Fruit fly (Drosophila melanogaster) whole organism, embryonic: ENCODE measurements around the gene Gem2.

Experiments
- CG11695 ChIP-seq: fragments of 200-800 bp; sonication (Bioruptor generic); IDR thresholded peaks from 3 replicates; pipeline ENCODE4 v1.3.6; 2022; ENCODE audit warnings: missing biosample characterization, missing genetic modification characterization
- CG11723 ChIP-seq: fragments of 200-800 bp; sonication (Bioruptor generic); optimal IDR thresholded peaks from 2 replicates; lab custom pipeline; 2017; ENCODE audit warnings: missing biosample characterization, mild to moderate bottlenecking, missing genetic modification characterization
- CG12391 ChIP-seq: fragments of 200-800 bp; sonication (Bioruptor generic); optimal IDR thresholded peaks from 3 replicates; lab custom pipeline; 2018; ENCODE audit warnings: missing biosample characterization, mild to moderate bottlenecking, missing genetic modification characterization, moderate library complexity
- CG12769 ChIP-seq: fragments of 200-800 bp; sonication (Bioruptor generic); optimal IDR thresholded peaks from 2 replicates; lab custom pipeline; 2019; ENCODE audit warnings: missing biosample characterization, mild to moderate bottlenecking, missing genetic modification characterization, moderate library complexity
- CG13424 ChIP-seq: fragments of 200-800 bp; sonication (Bioruptor generic); optimal IDR thresholded peaks from 2 replicates; lab custom pipeline; 2019; ENCODE audit warnings: missing biosample characterization, mild to moderate bottlenecking, missing genetic modification characterization, moderate library complexity
- CG14710 ChIP-seq: fragments of 200-800 bp; sonication (Bioruptor generic); optimal IDR thresholded peaks from 3 replicates; lab custom pipeline; 2019; ENCODE audit warnings: missing biosample characterization, mild to moderate bottlenecking, missing genetic modification characterization, moderate library complexity
- CG15514 ChIP-seq: fragments of 200-800 bp; sonication (Bioruptor generic); optimal IDR thresholded peaks from 3 replicates; lab custom pipeline; 2017; ENCODE audit warnings: missing biosample characterization, missing genetic modification characterization, mild to moderate bottlenecking, moderate library complexity, missing genetic modification reagents
- CG15696 ChIP-seq: fragments of 200-800 bp; sonication (Bioruptor generic); optimal IDR thresholded peaks from 2 replicates; lab custom pipeline; 2019; ENCODE audit warnings: missing biosample characterization, mild to moderate bottlenecking, missing genetic modification characterization, moderate library complexity
- CG17912 ChIP-seq: fragments of 200-800 bp; sonication (Bioruptor generic); optimal IDR thresholded peaks from 2 replicates; lab custom pipeline; 2018; ENCODE audit warnings: missing biosample characterization, mild to moderate bottlenecking, missing genetic modification characterization
- CG18262 ChIP-seq: fragments of 200-800 bp; optimal IDR thresholded peaks from 3 replicates; lab custom pipeline; 2019; ENCODE audit warnings: missing biosample characterization, mild to moderate bottlenecking, missing genetic modification characterization, moderate library complexity
- CG18619 ChIP-seq: fragments of 200-800 bp; sonication (Bioruptor generic); optimal IDR thresholded peaks from 3 replicates; lab custom pipeline; 2017; ENCODE audit warnings: missing biosample characterization, mild to moderate bottlenecking, missing genetic modification characterization
- CG2129 ChIP-seq: fragments of 200-800 bp; sonication (Bioruptor generic); IDR thresholded peaks from 2 replicates; pipeline ENCODE4 v1.3.6; 2022; ENCODE audit warnings: missing biosample characterization, missing genetic modification characterization; ENCODE audit not compliant: partially characterized antibody
- CG30020 ChIP-seq: fragments of 200-800 bp; optimal IDR thresholded peaks from 2 replicates; lab custom pipeline; 2019; ENCODE audit warnings: missing biosample characterization, mild to moderate bottlenecking, missing genetic modification characterization, moderate library complexity
- CG31388 ChIP-seq: fragments of 200-800 bp; sonication (Bioruptor generic); optimal IDR thresholded peaks from 2 replicates; lab custom pipeline; 2016; ENCODE audit warnings: missing biosample characterization, missing genetic modification characterization
- CG34422 ChIP-seq: fragments of 200-800 bp; sonication (Bioruptor generic); IDR thresholded peaks from 3 replicates; pipeline ENCODE4 v1.3.6; 2022; ENCODE audit warnings: missing biosample characterization, missing genetic modification characterization
- CG42726 ChIP-seq: fragments of 200-800 bp; sonication (Bioruptor generic); IDR thresholded peaks from 2 replicates; pipeline ENCODE4 v1.3.6; 2022; ENCODE audit warnings: missing biosample characterization, missing genetic modification characterization; ENCODE audit not compliant: partially characterized antibody
- CG5245 ChIP-seq: fragments of 200-800 bp; sonication (Bioruptor generic); optimal IDR thresholded peaks from 3 replicates; lab custom pipeline; 2016; ENCODE audit warnings: missing biosample characterization, missing genetic modification characterization
- CG7372 ChIP-seq: fragments of 200-800 bp; sonication (Bioruptor generic); IDR thresholded peaks from 2 replicates; pipeline ENCODE4 v1.3.6; 2022; ENCODE audit warnings: missing biosample characterization, missing genetic modification characterization
- CG7987 ChIP-seq: fragments of 200-800 bp; sonication (Bioruptor generic); optimal IDR thresholded peaks from 2 replicates; lab custom pipeline; 2018; ENCODE audit warnings: missing biosample characterization, mild to moderate bottlenecking, missing genetic modification characterization, moderate library complexity
- CG9727 ChIP-seq: fragments of 200-800 bp; sonication (Bioruptor generic); optimal IDR thresholded peaks from 3 replicates; lab custom pipeline; 2017; ENCODE audit warnings: missing biosample characterization, mild to moderate bottlenecking, missing genetic modification characterization
- CkIIα-i1 ChIP-seq: fragments of 200-800 bp; sonication (Bioruptor generic); IDR thresholded peaks from 2 replicates; pipeline ENCODE4 v1.3.6; 2022; ENCODE audit warnings: missing biosample characterization, missing genetic modification characterization
- E2f1 ChIP-seq: fragments of 200-800 bp; sonication (Bioruptor generic); IDR thresholded peaks from 2 replicates; pipeline ENCODE4 v1.3.6; 2022; ENCODE audit warnings: missing biosample characterization, missing genetic modification characterization
- Hey ChIP-seq: fragments of 200-800 bp; sonication (Bioruptor generic); optimal IDR thresholded peaks from 3 replicates; lab custom pipeline; 2018; ENCODE audit warnings: missing biosample characterization, mild to moderate bottlenecking, missing genetic modification characterization
- Med ChIP-seq: fragments of 200-800 bp; sonication (Bioruptor generic); peaks from one replicate; lab custom pipeline; 2016; ENCODE audit warnings: missing biosample characterization, missing genetic modification characterization, mild to moderate bottlenecking, inconsistent platforms, moderate library complexity
- Myb ChIP-seq: fragments of 200-800 bp; sonication (Bioruptor generic); optimal IDR thresholded peaks from 2 replicates; lab custom pipeline; 2016; ENCODE audit warnings: missing biosample characterization, missing genetic modification characterization
- Nf-YC ChIP-seq: fragments of 200-800 bp; optimal IDR thresholded peaks from 3 replicates; lab custom pipeline; 2019; ENCODE audit warnings: missing biosample characterization, mild to moderate bottlenecking, missing genetic modification characterization, moderate library complexity
- Ravus ChIP-seq: fragments of 200-800 bp; sonication (Bioruptor generic); IDR thresholded peaks from 2 replicates; pipeline ENCODE4 v1.3.6; 2022; ENCODE audit warnings: missing biosample characterization, missing genetic modification characterization
- Rfx ChIP-seq: fragments of 200-800 bp; sonication (Bioruptor generic); IDR thresholded peaks from 2 replicates; pipeline ENCODE4 v1.3.6; 2022; ENCODE audit warnings: missing biosample characterization, missing genetic modification characterization
- Sry-β ChIP-seq: fragments of 200-800 bp; sonication (Bioruptor generic); optimal IDR thresholded peaks from 2 replicates; lab custom pipeline; 2018; ENCODE audit warnings: missing biosample characterization, mild to moderate bottlenecking, missing genetic modification characterization, moderate library complexity
- Tbp ChIP-seq: fragments of >200 bp; optimal IDR thresholded peaks from 2 replicates; lab custom pipeline; 2018; ENCODE audit warnings: missing biosample characterization, missing genetic modification characterization
- ab ChIP-seq: fragments of 200-800 bp; sonication (Bioruptor generic); optimal IDR thresholded peaks from 2 replicates; lab custom pipeline; 2016; ENCODE audit warnings: missing biosample characterization, missing genetic modification characterization
- ac ChIP-seq: fragments of 200-800 bp; sonication (Bioruptor generic); optimal IDR thresholded peaks from 3 replicates; lab custom pipeline; 2017; ENCODE audit warnings: missing biosample characterization, mild to moderate bottlenecking, missing genetic modification characterization
- chn ChIP-seq: fragments of 200-800 bp; sonication (Bioruptor generic); optimal IDR thresholded peaks from 2 replicates; lab custom pipeline; 2016; ENCODE audit warnings: missing biosample characterization, missing genetic modification characterization
- croc ChIP-seq: fragments of 200-800 bp; sonication (Bioruptor generic); conservative IDR thresholded peaks from 3 replicates; pipeline ENCODE4 v1.3.6; 2022; ENCODE audit warnings: missing biosample characterization, missing genetic modification characterization
- disco-r ChIP-seq: fragments of 200-800 bp; sonication (Bioruptor generic); optimal IDR thresholded peaks from 2 replicates; lab custom pipeline; 2016; ENCODE audit warnings: missing biosample characterization, missing genetic modification characterization
- fd3F ChIP-seq: fragments of 200-800 bp; sonication (Bioruptor generic); optimal IDR thresholded peaks from 2 replicates; lab custom pipeline; 2018; ENCODE audit warnings: missing biosample characterization, mild to moderate bottlenecking, missing genetic modification characterization, moderate library complexity
- gcm ChIP-seq: fragments of 200-800 bp; sonication (Bioruptor generic); optimal IDR thresholded peaks from 2 replicates; lab custom pipeline; 2019; ENCODE audit warnings: missing biosample characterization, mild to moderate bottlenecking, missing genetic modification characterization, moderate library complexity
- grau ChIP-seq: fragments of 200-800 bp; optimal IDR thresholded peaks from 3 replicates; lab custom pipeline; 2019; ENCODE audit warnings: missing biosample characterization, mild to moderate bottlenecking, missing genetic modification characterization, moderate library complexity
- klu ChIP-seq: fragments of 200-800 bp; sonication (Bioruptor generic); IDR thresholded peaks from 2 replicates; pipeline ENCODE4 v1.3.6; 2022; ENCODE audit warnings: missing biosample characterization, missing genetic modification characterization
- knrl ChIP-seq: fragments of 200-800 bp; sonication (Bioruptor generic); IDR thresholded peaks from 3 replicates; pipeline ENCODE4 v1.3.6; 2022; ENCODE audit warnings: missing biosample characterization, missing genetic modification characterization; ENCODE audit not compliant: partially characterized antibody
- nmo ChIP-seq: fragments of 200-800 bp; sonication (Bioruptor generic); optimal IDR thresholded peaks from 2 replicates; lab custom pipeline; 2018; ENCODE audit warnings: missing biosample characterization, mild to moderate bottlenecking, missing genetic modification characterization, moderate library complexity
- sc ChIP-seq, 3 experiments: fragments of >200 bp in 2 of 3; fragments of 200-800 bp in 1 of 3; sonication (Bioruptor generic) in 1 of 3; optimal IDR thresholded peaks; 2 replicates in 2 of 3; 3 replicates in 1 of 3; lab custom pipeline; 2017; ENCODE audit warnings: mild to moderate bottlenecking in 1 of 3, missing biosample characterization in 1 of 3, missing genetic modification characterization in 1 of 3, missing genetic modification reagents in 1 of 3
- sd ChIP-seq: fragments of 200-800 bp; sonication (Bioruptor generic); optimal IDR thresholded peaks from 3 replicates; lab custom pipeline; 2018; ENCODE audit warnings: missing biosample characterization, mild to moderate bottlenecking, missing genetic modification characterization, moderate library complexity
- tll ChIP-seq, 2 experiments: fragments of 200-800 bp in 1 of 2; fragments of >200 bp in 1 of 2; sonication (Bioruptor generic) in 1 of 2; optimal IDR thresholded peaks; 2 replicates each; lab custom pipeline; 2017 to 2019; ENCODE audit warnings: missing biosample characterization in 2 of 2, missing genetic modification characterization in 2 of 2, mild to moderate bottlenecking in 1 of 2, moderate library complexity in 1 of 2
- twi ChIP-seq: fragments of 200-800 bp; optimal IDR thresholded peaks from 2 replicates; lab custom pipeline; 2019; ENCODE audit warnings: missing biosample characterization, mild to moderate bottlenecking, missing genetic modification characterization, moderate library complexity
- usp ChIP-seq: fragments of >200 bp; optimal IDR thresholded peaks from 2 replicates; lab custom pipeline; 2017; ENCODE audit warnings: missing biosample characterization, missing genetic modification characterization
- vvl ChIP-seq: fragments of 200-800 bp; sonication (Bioruptor generic); IDR thresholded peaks from 2 replicates; pipeline ENCODE4 v1.3.6; 2022; ENCODE audit warnings: missing biosample characterization, missing genetic modification characterization

The Gem2 gene

dm6 chr3L:19092125-19093058 lies 7.8 kb downstream of the Gem2 start, which contains the start of gene MESR6 (continued):
- TF ChIP-seq Ravus (GFP tag; lab: Robert Waterston, UW) = no peak; the same call in 1 of the 2 replicates
- TF ChIP-seq nmo (GFP tag; lab: Kevin White, UChicago) = peak; percentile 56
- peak; percentile 5 for TF ChIP-seq CG7987
- TF ChIP-seq gcm (GFP tag; lab: Kevin White, UChicago) = no peak
- TF ChIP-seq klu (GFP tag; lab: Robert Waterston, UW) = no peak; the same call in 1 of the 2 replicates
- no peak for TF ChIP-seq CG11723
- peak; percentile 21 for TF ChIP-seq CG17912
- TF ChIP-seq CG18262 (tag; lab: Kevin White, UChicago) = peak; percentile 40
- TF ChIP-seq chn (GFP tag; lab: Kevin White, UChicago) = no peak
- peak; percentile 99 for TF ChIP-seq Myb (GFP tag; lab: Kevin White, UChicago)
- peak; percentile 41 for TF ChIP-seq CG30020 (tag; lab: Kevin White, UChicago)
- TF ChIP-seq Sry-β (GFP tag; lab: Kevin White, UChicago) = no peak
- TF ChIP-seq ab (GFP tag; lab: Kevin White, UChicago) = no peak
- TF ChIP-seq Hey (tag; lab: Kevin White, UChicago) = no peak
- TF ChIP-seq twi = peak; percentile 12
- no peak for TF ChIP-seq CG5245 (GFP tag; lab: Kevin White, UChicago)
- no peak for TF ChIP-seq disco-r
- no peak for TF ChIP-seq sd (tag; lab: Kevin White, UChicago)
- 0 out of 3 replicates have a peak, but pooled peaks have one; percentile 49 for TF ChIP-seq CG34422
- peak; percentile 24 for TF ChIP-seq CG15514 (GFP tag; lab: Kevin White, UChicago)
- TF ChIP-seq vvl = peak; percentile 5; the same call in 1 of the 2 replicates
- no peak for TF ChIP-seq usp (GFP tag; lab: Kevin White, UChicago)
- TF ChIP-seq Med (GFP tag; lab: Kevin White, UChicago) = peak; percentile 71
- TF ChIP-seq CG12769 (tag; lab: Kevin White, UChicago) = peak; percentile 8
- TF ChIP-seq CG15696 = no peak
- TF ChIP-seq CG2129 (GFP tag; lab: Robert Waterston, UW) = peak; percentile 58
- TF ChIP-seq knrl = peak; percentile 81
- TF ChIP-seq Rfx (GFP tag; lab: Robert Waterston, UW) = peak; percentile 4; the same call in 1 of the 2 replicates
- peak; percentile 46; the same call in 1 of the 2 replicates for TF ChIP-seq E2f1 (GFP tag; lab: Robert Waterston, UW)
- no peak for TF ChIP-seq Tbp (GFP tag; lab: Kevin White, UChicago)
- TF ChIP-seq CG18619 (GFP tag; lab: Kevin White, UChicago) = peak; percentile 41
- no peak for TF ChIP-seq Nf-YC (tag; lab: Kevin White, UChicago)
- peak; percentile 69 for TF ChIP-seq CG14710 (tag; lab: Kevin White, UChicago)
- TF ChIP-seq CG7372 = no peak
- TF ChIP-seq ac = no peak
- TF ChIP-seq sc (optimal IDR thresholded peaks at IDR 0.05; lab: Kevin White, UChicago) = no peak
- TF ChIP-seq sc (GFP tag; optimal IDR thresholded peaks at IDR 0.05; lab: Kevin White, UChicago) = no peak
- TF ChIP-seq CG12391 (tag; lab: Kevin White, UChicago) = peak; percentile 62
- peak; percentile 23 for TF ChIP-seq fd3F
- peak; percentile 39 for TF ChIP-seq grau (tag; lab: Kevin White, UChicago)
- TF ChIP-seq CG11695 = peak; percentile 28; the same call in 1 of the 3 replicates
- no peak for TF ChIP-seq CG13424 (tag; lab: Kevin White, UChicago)
- TF ChIP-seq CG42726 (GFP tag; lab: Robert Waterston, UW) = peak; percentile 43; the same call in 1 of the 2 replicates
- TF ChIP-seq CkIIα-i1 (GFP tag; lab: Robert Waterston, UW) = no peak
- no peak for TF ChIP-seq croc
- TF ChIP-seq tll (GFP tag; optimal IDR thresholded peaks at IDR 0.05; lab: Kevin White, UChicago) = peak in 1 of 2 experiments; percentile 12
- peak; percentile 58 for TF ChIP-seq CG9727 (GFP tag; lab: Kevin White, UChicago)
- TF ChIP-seq CG31388 (GFP tag; lab: Kevin White, UChicago) = no peak
